Fruit fly (Drosophila melanogaster): ENCODE measurements around the gene Gem2.

- TF ChIP-seq CG6792 (GFP tag; optimal IDR thresholded peaks at IDR 0.05) (peak; percentile 80), achi (GFP tag; optimal IDR thresholded peaks at IDR 0.05) (peak; percentile 92), eg (GFP tag; IDR thresholded peaks at IDR 0.05) (peak; percentile 95), salr (GFP tag; optimal IDR thresholded peaks at IDR 0.05) (peak; percentile 66 to 82), Blimp-1 (GFP tag; optimal IDR thresholded peaks at IDR 0.05) (peak; percentile 65), cyc (GFP tag; optimal IDR thresholded peaks at IDR 0.05) (peak; percentile 54)
Observed at dm6 chr3L:19086364-19087200, 13.6 kb downstream of the Gem2 start, which contains the start of gene Mkp3.
